Fruit fly (Drosophila melanogaster) ovary, adult (tissue): ENCODE data around the gene CG32816.

Experiments
- CG17801 ChIP-seq: fragments of 200-800 bp; optimal IDR thresholded peaks from 2 replicates; lab custom pipeline; 2019; ENCODE audit warnings: missing biosample characterization, mild to moderate bottlenecking, missing genetic modification characterization, moderate library complexity; ENCODE audit not compliant: partially characterized antibody

The CG32816 gene

dm6 chrX:437404-437803 is 33.1 kb downstream of the CG32816 start, which contains the start of gene Pgcl:
Pgcl (minus strand) TSS chrX:437448.
- TF ChIP-seq CG17801 (GFP tag; lab: Kevin White, UChicago), result no peak

- TF ChIP-seq CG17801 (GFP tag; lab: Kevin White, UChicago), result no peak
These were observed 42.3 kb downstream of the CG32816 start for dm6 chrX:428192-428591.

- no peak for TF ChIP-seq CG17801 (GFP tag; lab: Kevin White, UChicago)
These were observed 45.0 kb downstream of the CG32816 start for dm6 chrX:425524-425923.

- TF ChIP-seq CG17801 (GFP tag; lab: Kevin White, UChicago), result no peak
These were observed 47.2 kb downstream of the CG32816 start for dm6 chrX:423374-423773.

dm6 chrX:414352-414751 is 56.2 kb downstream of the CG32816 start:
- no peak for TF ChIP-seq CG17801 (GFP tag; lab: Kevin White, UChicago)

- no peak for TF ChIP-seq CG17801 (GFP tag; lab: Kevin White, UChicago)
These were observed 61.2 kb downstream of the CG32816 start for dm6 chrX:409370-409769.

- no peak for TF ChIP-seq CG17801 (GFP tag; lab: Kevin White, UChicago)
These were observed 63.1 kb downstream of the CG32816 start for dm6 chrX:407455-407854.

- TF ChIP-seq CG17801 (GFP tag; lab: Kevin White, UChicago), result no peak
These were observed 64.2 kb downstream of the CG32816 start for dm6 chrX:406306-406705.

dm6 chrX:399732-400131 is 70.8 kb downstream of the CG32816 start:
- no peak for TF ChIP-seq CG17801 (GFP tag; lab: Kevin White, UChicago)

- TF ChIP-seq CG17801 (GFP tag; lab: Kevin White, UChicago), result no peak
These were observed 74.8 kb downstream of the CG32816 start, which contains the start of gene sc for dm6 chrX:395746-396145. sc (plus strand) TSS chrX:396060.

- no peak for TF ChIP-seq CG17801 (GFP tag; lab: Kevin White, UChicago)
These were observed 77.5 kb downstream of the CG32816 start for dm6 chrX:392979-393378.

- TF ChIP-seq CG17801 (GFP tag; lab: Kevin White, UChicago), result no peak
These were observed 78.3 kb downstream of the CG32816 start for dm6 chrX:392242-392641.

dm6 chrX:390457-390856 is 80.1 kb downstream of the CG32816 start:
- no peak for TF ChIP-seq CG17801 (GFP tag; lab: Kevin White, UChicago)

- TF ChIP-seq CG17801 (GFP tag; lab: Kevin White, UChicago), result no peak
These were observed 84.6 kb downstream of the CG32816 start for dm6 chrX:385751-386492.

dm6 chrX:379527-379926 is 91.0 kb downstream of the CG32816 start:
- TF ChIP-seq CG17801 (GFP tag; lab: Kevin White, UChicago), result no peak

dm6 chrX:378341-378740 is 92.2 kb downstream of the CG32816 start:
- no peak for TF ChIP-seq CG17801 (GFP tag; lab: Kevin White, UChicago)
